Fruit fly (Drosophila melanogaster) whole organism, adult: Measurements from ENCODE around the gene CG34328.

Experiments
- CG11617 ChIP-seq: fragments of 200-800 bp; sonication (Bioruptor generic); optimal IDR thresholded peaks from 2 replicates; lab custom pipeline; 2017; ENCODE audit warnings: mild to moderate bottlenecking, missing biosample characterization, missing genetic modification reagents, missing genetic modification characterization
- CG12768 ChIP-seq: fragments of 200-800 bp; sonication (Bioruptor generic); optimal IDR thresholded peaks from 2 replicates; lab custom pipeline; 2017; ENCODE audit warnings: missing biosample characterization, missing genetic modification characterization, mild to moderate bottlenecking, moderate library complexity, missing genetic modification reagents
- CG14711 ChIP-seq: fragments of 200-800 bp; sonication (Bioruptor generic); optimal IDR thresholded peaks from 2 replicates; lab custom pipeline; 2018; ENCODE audit warnings: missing biosample characterization, mild to moderate bottlenecking, missing genetic modification characterization, moderate library complexity
- CG1620 ChIP-seq: fragments of 200-800 bp; sonication (Bioruptor generic); optimal IDR thresholded peaks from 2 replicates; lab custom pipeline; 2016; ENCODE audit warnings: missing biosample characterization, missing genetic modification characterization
- CG33017 ChIP-seq: fragments of 200-800 bp; sonication (Bioruptor generic); optimal IDR thresholded peaks from 2 replicates; lab custom pipeline; 2018; ENCODE audit warnings: missing biosample characterization, mild to moderate bottlenecking, missing genetic modification characterization, moderate library complexity
- CG5204 ChIP-seq: fragments of 200-800 bp; sonication (Bioruptor generic); optimal IDR thresholded peaks from 2 replicates; lab custom pipeline; 2016; ENCODE audit warnings: missing biosample characterization, missing genetic modification characterization
- CG7045 ChIP-seq: fragments of 200-800 bp; sonication (Bioruptor generic); optimal IDR thresholded peaks from 2 replicates; lab custom pipeline; 2017; ENCODE audit warnings: missing biosample characterization, mild to moderate bottlenecking, missing genetic modification characterization
- CG7101 ChIP-seq: fragments of 200-800 bp; sonication (Bioruptor generic); optimal IDR thresholded peaks from 2 replicates; lab custom pipeline; 2018; ENCODE audit warnings: missing biosample characterization, mild to moderate bottlenecking, missing genetic modification characterization, moderate library complexity
- Clk ChIP-seq: fragments of 200-800 bp; sonication (Bioruptor generic); optimal IDR thresholded peaks from 2 replicates; lab custom pipeline; 2017; ENCODE audit warnings: missing biosample characterization, missing genetic modification characterization
- Crg-1 ChIP-seq: fragments of 200-800 bp; sonication (Bioruptor generic); optimal IDR thresholded peaks from 2 replicates; lab custom pipeline; 2016; ENCODE audit warnings: missing biosample characterization, missing genetic modification characterization
- Hr96 ChIP-seq: fragments of 200-800 bp; sonication (Bioruptor generic); optimal IDR thresholded peaks from 2 replicates; lab custom pipeline; 2016; ENCODE audit warnings: missing biosample characterization, missing genetic modification characterization
- Mnt ChIP-seq: fragments of 200-800 bp; sonication (Bioruptor generic); optimal IDR thresholded peaks from 2 replicates; lab custom pipeline; 2016; ENCODE audit warnings: missing biosample characterization, mild to moderate bottlenecking, missing genetic modification characterization
- bab1 ChIP-seq: fragments of 200-800 bp; sonication (Bioruptor generic); optimal IDR thresholded peaks from 3 replicates; lab custom pipeline; 2019; ENCODE audit warnings: missing biosample characterization, mild to moderate bottlenecking, missing genetic modification characterization, moderate library complexity
- cic ChIP-seq: fragments of 200-800 bp; sonication (Bioruptor generic); optimal IDR thresholded peaks from 2 replicates; lab custom pipeline; 2017; ENCODE audit warnings: missing biosample characterization, mild to moderate bottlenecking, missing genetic modification characterization, moderate library complexity
- cnc ChIP-seq, 2 experiments: fragments of >200 bp; optimal IDR thresholded peaks; 2 replicates each; lab custom pipeline; 2017
- kay ChIP-seq: fragments of 200-800 bp; sonication (Bioruptor generic); peaks from one replicate; lab custom pipeline; 2016; ENCODE audit warnings: missing biosample characterization, missing genetic modification characterization, borderline replicate concordance
- ovo ChIP-seq: fragments of 200-800 bp; sonication (Bioruptor generic); optimal IDR thresholded peaks from 2 replicates; lab custom pipeline; 2016; ENCODE audit warnings: missing biosample characterization, missing genetic modification characterization
- pad ChIP-seq: fragments of 200-800 bp; sonication (Bioruptor generic); optimal IDR thresholded peaks from 3 replicates; lab custom pipeline; 2017; ENCODE audit warnings: missing biosample characterization, missing genetic modification characterization, mild to moderate bottlenecking, moderate library complexity, missing genetic modification reagents
- tj ChIP-seq: fragments of 200-800 bp; sonication (Bioruptor generic); optimal IDR thresholded peaks from 3 replicates; lab custom pipeline; 2017; ENCODE audit warnings: missing biosample characterization, mild to moderate bottlenecking, missing genetic modification characterization, moderate library complexity
- toe ChIP-seq: fragments of 200-800 bp; sonication (Bioruptor generic); optimal IDR thresholded peaks from 2 replicates; lab custom pipeline; 2016; ENCODE audit warnings: missing biosample characterization, missing genetic modification characterization

CG34328 gene

DNA sequence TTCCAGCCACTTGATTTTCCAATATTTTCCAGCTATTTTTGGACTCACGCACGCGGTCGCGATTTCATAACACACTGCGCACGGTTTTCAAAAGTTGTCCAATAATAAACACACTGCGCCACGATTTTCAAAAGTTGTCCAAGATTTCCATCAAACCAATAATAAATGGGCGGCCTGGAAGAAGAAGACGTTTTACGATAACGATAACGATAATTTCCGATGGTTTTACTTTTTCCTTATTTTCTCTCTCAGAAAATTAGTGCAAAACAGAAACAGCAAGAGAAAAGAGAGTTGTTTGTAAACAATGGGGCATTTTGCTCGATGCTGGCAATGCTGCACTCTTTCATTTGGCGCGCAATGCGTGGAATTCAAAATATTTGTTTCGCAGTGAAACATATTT, 10.1 kb upstream of the CG34328 start, which contains the start of gene Nt5b:
TSS of gene Nt5b (minus strand) at position 207 of the 400 bp plus-strand sequence.
- TF ChIP-seq Crg-1 (GFP tag; lab: Kevin White, UChicago) (no peak), cnc (optimal IDR thresholded peaks at IDR 0.05; lab: Kevin White, UChicago) (no peak), CG14711 (tag; lab: Kevin White, UChicago) (no peak), cic (no peak), pad (GFP tag; lab: Kevin White, UChicago) (no peak), CG11617 (GFP tag; lab: Kevin White, UChicago) (no peak), toe (GFP tag; lab: Kevin White, UChicago) (no peak), CG1620 (GFP tag; lab: Kevin White, UChicago) (no peak), CG7101 (no peak)

DNA sequence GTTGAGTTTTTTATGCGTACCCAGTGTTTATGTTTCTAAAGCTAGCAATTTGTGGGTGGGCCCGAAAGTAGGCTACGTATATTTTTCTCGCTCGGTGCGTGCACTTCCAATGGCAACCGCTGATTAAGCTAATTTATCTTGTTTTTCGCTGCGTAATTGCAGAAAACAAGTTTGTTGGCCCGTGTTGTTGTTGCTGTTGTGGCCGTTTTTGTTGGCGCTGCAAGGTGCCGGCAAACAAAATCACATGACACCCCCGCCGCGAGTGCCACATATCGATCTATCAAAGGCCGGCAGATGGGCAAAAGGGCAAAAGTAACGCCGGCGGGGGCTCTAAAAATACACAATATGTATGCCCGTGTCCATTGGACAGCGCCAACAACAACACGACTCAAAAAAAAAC, 9.6 kb upstream of the CG34328 start:
- no peak for TF ChIP-seq CG1620 (GFP tag; lab: Kevin White, UChicago)
- TF ChIP-seq CG7045 (GFP tag; lab: Kevin White, UChicago), result no peak
- no peak for TF ChIP-seq CG5204
- no peak for TF ChIP-seq cic
- no peak for TF ChIP-seq CG12768 (GFP tag; lab: Kevin White, UChicago)
- TF ChIP-seq Mnt, result no peak
- TF ChIP-seq CG33017 (tag; lab: Kevin White, UChicago), result no peak
- peak; percentile 92 for TF ChIP-seq tj
- no peak for TF ChIP-seq CG14711 (tag; lab: Kevin White, UChicago)

DNA sequence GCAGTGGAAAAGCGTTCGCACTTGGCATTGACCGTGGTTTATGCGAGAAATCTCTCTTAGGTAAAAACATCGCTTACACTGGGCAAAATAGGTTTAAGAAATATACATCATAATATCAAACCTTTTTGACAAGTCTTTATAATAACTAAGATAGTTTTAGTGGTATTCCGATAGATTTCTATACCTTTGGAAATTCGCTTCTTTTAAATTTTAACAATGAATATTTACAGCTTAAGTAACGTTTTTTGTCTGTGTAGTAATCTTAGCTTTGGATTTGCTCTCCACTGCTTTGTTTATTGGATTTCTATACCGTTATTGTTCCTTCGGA, 7.5 kb upstream of the CG34328 start:
- TF ChIP-seq tj (no peak), ovo (GFP tag; lab: Kevin White, UChicago) (no peak), pad (GFP tag; lab: Kevin White, UChicago) (peak; percentile 19), bab1 (GFP tag; lab: Kevin White, UChicago) (peak; percentile 25), CG7045 (GFP tag; lab: Kevin White, UChicago) (no peak), cnc (optimal IDR thresholded peaks at IDR 0.05; lab: Kevin White, UChicago) (no peak), Hr96 (GFP tag; lab: Kevin White, UChicago) (peak; percentile 30), CG7101 (peak; percentile 59), Mnt (no peak), CG11617 (GFP tag; lab: Kevin White, UChicago) (no peak), kay (GFP tag; lab: Kevin White, UChicago) (no peak), CG14711 (tag; lab: Kevin White, UChicago) (peak; percentile 76), CG33017 (tag; lab: Kevin White, UChicago) (peak; percentile 35), CG1620 (GFP tag; lab: Kevin White, UChicago) (no peak), Clk (GFP tag; lab: Kevin White, UChicago) (no peak), CG12768 (GFP tag; lab: Kevin White, UChicago) (no peak)

DNA sequence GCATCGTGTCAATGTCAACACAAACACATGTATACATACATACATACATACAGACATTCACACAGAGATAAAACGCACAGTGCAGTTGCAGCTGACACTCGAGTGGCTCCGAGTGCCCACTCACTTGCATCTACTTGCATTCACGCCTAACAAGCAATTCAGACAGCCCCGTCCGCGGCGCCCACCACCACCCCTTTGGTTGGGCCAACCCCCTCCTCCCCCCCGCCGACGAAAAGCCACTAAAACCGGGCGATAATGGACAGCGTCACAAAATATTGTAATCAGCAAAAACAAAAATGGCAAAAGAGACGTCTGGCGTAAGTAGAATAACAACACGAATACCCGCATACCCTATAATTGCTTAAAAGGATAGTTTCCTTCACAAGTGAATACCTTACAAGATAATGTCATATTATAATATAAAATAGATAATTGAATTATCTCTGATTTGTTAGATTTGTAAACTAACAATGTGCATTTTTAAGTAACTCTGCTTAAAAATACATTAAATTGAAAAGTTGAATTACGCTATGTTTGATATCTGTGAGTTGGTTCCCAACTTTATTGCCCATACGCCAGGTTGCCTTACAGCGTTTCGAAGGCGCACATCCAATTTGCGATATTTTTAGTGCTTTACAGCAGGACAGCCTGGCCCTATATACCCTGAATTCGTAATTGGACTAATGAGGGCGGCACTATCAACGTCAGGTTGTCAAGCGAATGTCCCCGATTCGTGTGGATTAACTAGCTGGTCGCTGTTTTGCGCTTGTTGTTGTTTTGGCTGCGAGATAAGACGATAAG, 6.9 kb upstream of the CG34328 start:
- peak; percentile 15 for TF ChIP-seq bab1 (GFP tag; lab: Kevin White, UChicago)
- peak; percentile 10 for TF ChIP-seq CG14711 (tag; lab: Kevin White, UChicago)
- peak; percentile 20 for TF ChIP-seq pad (GFP tag; lab: Kevin White, UChicago)
- peak; percentile 99 for TF ChIP-seq tj
- TF ChIP-seq Mnt, result peak; percentile 7
- TF ChIP-seq CG7045 (GFP tag; lab: Kevin White, UChicago), result peak; percentile 26
- TF ChIP-seq CG12768 (GFP tag; lab: Kevin White, UChicago), result peak; percentile 19
- TF ChIP-seq Hr96 (GFP tag; lab: Kevin White, UChicago), result no peak
- peak; percentile 53 for TF ChIP-seq kay (GFP tag; lab: Kevin White, UChicago)
- TF ChIP-seq CG11617 (GFP tag; lab: Kevin White, UChicago), result peak; percentile 54
- TF ChIP-seq CG7101, result no peak
- peak; percentile 70 for TF ChIP-seq cic
- no peak for TF ChIP-seq CG1620 (GFP tag; lab: Kevin White, UChicago)

DNA sequence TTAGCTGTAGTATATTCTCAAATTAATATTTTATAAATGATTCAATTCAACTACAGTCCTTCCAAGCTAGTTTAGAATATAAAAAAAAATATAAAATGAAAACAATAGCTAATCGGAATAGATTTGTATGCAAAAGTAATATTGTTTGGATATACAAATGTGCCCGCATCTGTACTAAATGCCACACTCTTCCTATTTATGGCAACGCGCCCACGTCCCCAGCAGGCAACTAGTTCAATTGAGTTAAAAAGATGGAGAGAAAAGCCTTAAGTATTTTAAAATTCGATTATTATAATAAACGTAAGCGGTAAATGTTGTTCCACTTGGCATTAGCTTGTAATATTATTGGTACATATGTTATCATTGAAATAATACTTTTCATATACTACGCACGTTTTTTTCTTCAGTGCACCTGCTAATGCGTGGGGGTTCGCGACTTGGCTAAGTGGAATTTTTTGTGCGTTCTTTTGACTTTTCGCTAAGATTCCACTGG, 5.7 kb upstream of the CG34328 start:
- TF ChIP-seq pad (GFP tag; lab: Kevin White, UChicago) (no peak), kay (GFP tag; lab: Kevin White, UChicago) (no peak), Mnt (no peak), bab1 (GFP tag; lab: Kevin White, UChicago) (no peak), CG33017 (tag; lab: Kevin White, UChicago) (peak; percentile 46), CG12768 (GFP tag; lab: Kevin White, UChicago) (no peak), ovo (GFP tag; lab: Kevin White, UChicago) (no peak), CG7045 (GFP tag; lab: Kevin White, UChicago) (peak; percentile 31), CG14711 (tag; lab: Kevin White, UChicago) (peak; percentile 57), CG7101 (peak; percentile 17), CG5204 (no peak), CG11617 (GFP tag; lab: Kevin White, UChicago) (peak; percentile 7), Hr96 (GFP tag; lab: Kevin White, UChicago) (peak; percentile 32), cnc (optimal IDR thresholded peaks at IDR 0.05; lab: Kevin White, UChicago) (no peak), Crg-1 (GFP tag; lab: Kevin White, UChicago) (no peak), toe (GFP tag; lab: Kevin White, UChicago) (peak; percentile 28)
